Worm (Caenorhabditis elegans): ENCODE results near the gene F42H10.3.

ce11 chrIII:8494708-8495107, 10.8 kb downstream of the F42H10.3 start, which contains the start of gene pac-1:
- no peak for TF ChIP-seq ref-1 (GFP tag; conservative IDR thresholded peaks at IDR 0.05)
- no peak for TF ChIP-seq tab-1 (GFP tag; IDR thresholded peaks at IDR 0.05)
- no peak for TF ChIP-seq ztf-23 (GFP tag; IDR thresholded peaks at IDR 0.05)
- TF ChIP-seq klf-2 (GFP tag; conservative IDR thresholded peaks at IDR 0.05), result no peak
- TF ChIP-seq med-1 (GFP tag; optimal IDR thresholded peaks at IDR 0.05; ENCODE audit: insufficient read depth), result no peak
- no peak for TF ChIP-seq flt-1 (GFP tag; IDR thresholded peaks at IDR 0.05)
- no peak for TF ChIP-seq ztf-29 (GFP tag; IDR thresholded peaks at IDR 0.05)
- TF ChIP-seq cog-1 (tag; optimal IDR thresholded peaks at IDR 0.05), result no peak

All from whole organism, midembryonic.